Worm (Caenorhabditis elegans): ENCODE results near the gene C42C1.9.

Gene C42C1.9

DNA sequence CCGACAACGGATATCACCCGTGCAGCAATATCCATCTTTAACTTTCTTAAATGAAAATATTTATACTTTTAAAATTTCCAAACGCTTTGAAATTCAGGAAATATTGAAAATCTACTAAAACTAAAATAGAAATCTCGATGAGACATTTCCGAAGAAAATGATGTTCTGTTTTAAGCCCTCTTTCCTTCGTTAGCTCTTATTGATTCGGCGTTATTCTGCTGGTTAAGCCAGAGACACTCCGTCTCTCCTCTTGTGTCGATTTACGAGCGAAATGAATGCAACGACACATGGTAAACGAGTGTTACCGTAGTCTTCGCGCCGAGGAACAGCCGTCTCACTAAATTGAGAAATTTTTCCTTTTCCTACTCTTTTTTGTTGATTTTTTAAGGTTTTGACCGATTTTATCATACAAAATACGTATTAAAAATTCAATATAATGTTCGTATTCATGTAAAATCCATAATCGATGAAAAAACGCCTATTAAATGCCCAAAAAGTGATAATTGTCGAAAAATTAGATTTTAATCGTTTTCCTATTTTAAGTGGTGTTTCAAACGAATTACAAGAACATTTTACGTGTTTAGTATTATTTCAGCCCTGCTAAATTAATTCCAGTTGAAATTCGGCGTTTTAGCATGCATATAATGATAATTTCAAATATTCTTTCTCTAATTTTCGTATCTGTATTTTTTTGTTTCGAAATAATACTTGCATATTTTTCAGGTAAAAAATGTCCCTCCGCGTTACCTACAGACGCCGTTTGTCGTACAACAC lies 20.8 kb upstream of the C42C1.9 start, which contains the start of the genes ppm-1.H and rpl-34 (continued):
- TF ChIP-seq unc-86 (tag; optimal IDR thresholded peaks at IDR 0.05) (no peak), tbx-7 (tag; optimal IDR thresholded peaks at IDR 0.05) (no peak), pha-4 (tag; optimal IDR thresholded peaks at IDR 0.05) (no peak), elt-4 (tag; optimal IDR thresholded peaks at IDR 0.05) (no peak), ets-4 (tag; optimal IDR thresholded peaks at IDR 0.05) (no peak), K02D7.2 (tag; optimal IDR thresholded peaks at IDR 0.05) (no peak), sdc-2 (tag; optimal IDR thresholded peaks at IDR 0.05) (no peak), ama-1 (optimal IDR thresholded peaks at IDR 0.05) (no peak), ceh-45 (GFP tag; IDR thresholded peaks at IDR 0.05) (no peak), dve-1 (tag; optimal IDR thresholded peaks at IDR 0.05) (no peak), sox-2 (GFP tag; IDR thresholded peaks at IDR 0.05) (no peak), pros-1 (tag; optimal IDR thresholded peaks at IDR 0.05) (no peak), ceh-48 (tag; optimal IDR thresholded peaks at IDR 0.05) (peak; percentile 51), C38D4.7 (GFP tag; optimal IDR thresholded peaks at IDR 0.05) (no peak), hlh-6 (tag; optimal IDR thresholded peaks at IDR 0.05) (no peak), ceh-19 (GFP tag; optimal IDR thresholded peaks at IDR 0.05) (no peak), fax-1 (tag; optimal IDR thresholded peaks at IDR 0.05) (no peak), pqm-1 (tag; optimal IDR thresholded peaks at IDR 0.05) (no peak), sox-4 (tag; optimal IDR thresholded peaks at IDR 0.05) (no peak), eyg-1 (tag; optimal IDR thresholded peaks at IDR 0.05) (no peak), ahr-1 (tag; optimal IDR thresholded peaks at IDR 0.05) (no peak), fkh-6 (tag; optimal IDR thresholded peaks at IDR 0.05) (no peak), F13H6.1 (tag; optimal IDR thresholded peaks at IDR 0.05) (no peak), gmeb-2 (tag; optimal IDR thresholded peaks at IDR 0.05) (no peak), fkh-10 (GFP tag; optimal IDR thresholded peaks at IDR 0.05) (no peak), ceh-24 (tag; optimal IDR thresholded peaks at IDR 0.05) (no peak), lin-11 (tag; optimal IDR thresholded peaks at IDR 0.05) (no peak), pag-3 (tag; optimal IDR thresholded peaks at IDR 0.05; ENCODE audit: borderline replicate concordance) (no peak), rnt-1 (tag; optimal IDR thresholded peaks at IDR 0.05) (no peak), madf-2 (tag; optimal IDR thresholded peaks at IDR 0.05) (no peak), elt-2 (tag; optimal IDR thresholded peaks at IDR 0.05) (no peak), odd-2 (tag; optimal IDR thresholded peaks at IDR 0.05) (no peak), syd-9 (tag; optimal IDR thresholded peaks at IDR 0.05) (no peak), ceh-6 (GFP tag; optimal IDR thresholded peaks at IDR 0.05) (no peak), hlh-8 (tag; optimal IDR thresholded peaks at IDR 0.05) (peak; percentile 34), hlh-13 (GFP tag; optimal IDR thresholded peaks at IDR 0.05) (no peak), K09A11.1 (tag; optimal IDR thresholded peaks at IDR 0.05; ENCODE audit: insufficient read depth) (no peak)

DNA sequence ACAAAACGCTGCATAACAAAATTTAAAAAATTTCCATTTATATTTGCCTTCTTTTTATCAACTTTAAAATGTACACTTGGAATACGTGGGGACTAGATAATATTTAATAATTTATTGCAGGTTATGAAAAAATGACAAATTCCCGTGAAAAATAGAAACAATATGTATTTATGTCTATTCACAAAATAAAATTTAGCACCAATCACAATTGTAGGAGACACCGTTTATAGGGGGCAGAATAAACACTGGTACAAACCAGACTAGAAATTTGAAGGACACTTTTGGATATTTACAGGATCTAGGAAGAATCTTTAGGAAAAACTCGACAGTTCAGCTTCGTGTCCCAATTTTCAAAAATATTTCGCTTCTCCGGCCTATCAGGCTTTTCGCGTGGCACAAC lies 18.9 kb upstream of the C42C1.9 start, which contains the start of gene C42C1.3:
Gene C42C1.3 (minus strand): TSS at position 101 of the 400 bp plus-strand sequence.
- TF ChIP-seq ceh-22 (tag; optimal IDR thresholded peaks at IDR 0.05), result no peak
- TF ChIP-seq F13H6.1 (tag; optimal IDR thresholded peaks at IDR 0.05), result no peak

DNA sequence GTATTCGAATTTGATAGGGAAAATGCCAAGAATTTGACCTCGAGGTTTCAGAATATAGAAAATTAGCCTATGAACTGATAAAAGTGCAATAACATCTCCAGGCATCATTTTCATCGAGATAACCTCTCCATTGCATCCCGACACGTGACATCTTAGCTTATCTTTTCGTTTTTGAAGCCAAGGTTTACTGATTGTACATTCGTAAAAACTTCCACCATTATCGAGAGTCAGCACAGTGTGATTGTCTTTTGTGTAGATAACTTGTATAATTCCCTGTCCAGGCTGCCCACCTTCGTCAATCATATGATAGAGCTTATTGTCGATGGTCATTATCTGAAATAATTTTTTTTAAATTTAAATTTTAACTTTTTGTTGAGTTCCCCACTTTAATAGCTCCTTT lies 14.9 kb upstream of the C42C1.9 start:
- TF ChIP-seq nhr-232 (tag; optimal IDR thresholded peaks at IDR 0.05) (no peak), odd-2 (tag; optimal IDR thresholded peaks at IDR 0.05) (no peak), eyg-1 (tag; optimal IDR thresholded peaks at IDR 0.05) (no peak), che-1 (tag; optimal IDR thresholded peaks at IDR 0.05) (no peak), ama-1 (optimal IDR thresholded peaks at IDR 0.05) (no peak), ceh-22 (tag; optimal IDR thresholded peaks at IDR 0.05) (no peak), pax-1 (tag; optimal IDR thresholded peaks at IDR 0.05) (no peak), ceh-18 (tag; optimal IDR thresholded peaks at IDR 0.05) (no peak), pros-1 (tag; optimal IDR thresholded peaks at IDR 0.05) (no peak), lim-6 (tag; optimal IDR thresholded peaks at IDR 0.05) (no peak), ceh-31 (tag; optimal IDR thresholded peaks at IDR 0.05) (no peak), unc-42 (tag; optimal IDR thresholded peaks at IDR 0.05) (no peak), sox-2 (GFP tag; IDR thresholded peaks at IDR 0.05) (no peak), pat-9 (tag; optimal IDR thresholded peaks at IDR 0.05) (no peak)
